Worm (Caenorhabditis elegans): ENCODE measurements around the gene T26C12.3.

- TF ChIP-seq lin-13 (tag; optimal IDR thresholded peaks at IDR 0.05) (no peak), unc-39 (tag; optimal IDR thresholded peaks at IDR 0.05) (no peak), nhr-2 (tag; optimal IDR thresholded peaks at IDR 0.05) (no peak), snpc-4 (tag; optimal IDR thresholded peaks at IDR 0.05) (no peak), nhr-76 (tag; optimal IDR thresholded peaks at IDR 0.05) (no peak), cnd-1 (tag; optimal IDR thresholded peaks at IDR 0.05) (no peak), hlh-1 (tag; optimal IDR thresholded peaks at IDR 0.05) (peak; percentile 96), nhr-237 (tag; optimal IDR thresholded peaks at IDR 0.05) (no peak)
Measured at ce11 chrIV:3231644-3232043, 41.6 kb downstream of the T26C12.3 start.

All from whole organism, mixed stage, embryonic.